Worm (Caenorhabditis elegans): Measurements from ENCODE around the gene tbx-34.

The tbx-34 gene

DNA sequence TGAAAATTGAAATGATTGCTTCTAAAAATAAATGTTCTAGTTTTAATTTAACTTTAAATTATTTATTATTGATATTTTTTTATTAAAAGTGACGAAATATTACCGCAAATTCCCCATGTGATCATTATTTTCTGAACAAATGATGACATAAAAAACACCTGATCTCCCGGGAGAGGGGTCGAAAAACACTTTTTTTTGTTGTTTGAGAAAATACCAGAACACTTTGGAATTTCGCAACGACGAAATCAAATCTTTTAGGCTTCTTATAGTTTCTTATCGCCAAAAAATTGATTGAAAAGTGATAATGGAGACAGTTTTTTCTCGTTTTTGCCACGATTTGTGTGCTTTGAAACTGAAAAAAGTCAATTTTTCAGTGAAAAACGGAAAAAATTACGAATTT, 26.3 kb upstream of the tbx-34 start:
- no peak for TF ChIP-seq zag-1 (tag; optimal IDR thresholded peaks at IDR 0.05)
- TF ChIP-seq dve-1 (tag; optimal IDR thresholded peaks at IDR 0.05; ENCODE audit: insufficient read depth), result peak; percentile 4
- TF ChIP-seq saeg-2 (GFP tag; IDR thresholded peaks at IDR 0.05), result no peak
- TF ChIP-seq hif-1 (tag; optimal IDR thresholded peaks at IDR 0.05), result no peak
- TF ChIP-seq ceh-28 (tag; optimal IDR thresholded peaks at IDR 0.05), result no peak
- no peak; the same call in 1 of the 2 replicates for TF ChIP-seq mdt-29 (GFP tag; IDR thresholded peaks at IDR 0.05)
- TF ChIP-seq nhr-11 (tag; optimal IDR thresholded peaks at IDR 0.05), result no peak
- no peak for TF ChIP-seq Y48G9A.11 (GFP tag; IDR thresholded peaks at IDR 0.05)
- peak; percentile 61 for TF ChIP-seq hlh-30 (tag; optimal IDR thresholded peaks at IDR 0.05; ENCODE audit: insufficient read depth)
- no peak for TF ChIP-seq zfp-3 (GFP tag; conservative IDR thresholded peaks at IDR 0.05)
- TF ChIP-seq rbr-2 (tag; optimal IDR thresholded peaks at IDR 0.05), result no peak
- no peak for TF ChIP-seq unc-130 (GFP tag; optimal IDR thresholded peaks at IDR 0.05)
- TF ChIP-seq nhr-28 (tag; optimal IDR thresholded peaks at IDR 0.05), result peak; percentile 50
- no peak for TF ChIP-seq mxl-2 (GFP tag; conservative IDR thresholded peaks at IDR 0.05)
- TF ChIP-seq daf-16 (GFP tag; optimal IDR thresholded peaks at IDR 0.05), result no peak
- peak; percentile 40 for TF ChIP-seq daf-16 (tag; optimal IDR thresholded peaks at IDR 0.05)
- TF ChIP-seq pqm-1 (tag; optimal IDR thresholded peaks at IDR 0.05), result no peak
- no peak for TF ChIP-seq lin-1 (GFP tag; IDR thresholded peaks at IDR 0.05)
- TF ChIP-seq lin-15B (tag; optimal IDR thresholded peaks at IDR 0.05), result no peak
- TF ChIP-seq hlh-11 (tag; optimal IDR thresholded peaks at IDR 0.05), result peak; percentile 34
- no peak for TF ChIP-seq nhr-102 (tag; optimal IDR thresholded peaks at IDR 0.05)
- TF ChIP-seq dmd-9 (GFP tag; IDR thresholded peaks at IDR 0.05), result no peak
- no peak for TF ChIP-seq gei-8 (GFP tag; optimal IDR thresholded peaks at IDR 0.05)
- TF ChIP-seq ztf-7 (tag; optimal IDR thresholded peaks at IDR 0.05), result no peak
- TF ChIP-seq nhr-77 (tag; optimal IDR thresholded peaks at IDR 0.05), result peak; percentile 62
- TF ChIP-seq unc-39 (tag; optimal IDR thresholded peaks at IDR 0.05), result no peak
- TF ChIP-seq mxl-3 (GFP tag; optimal IDR thresholded peaks at IDR 0.05), result no peak
- no peak for TF ChIP-seq lim-7 (GFP tag; IDR thresholded peaks at IDR 0.05)
- no peak for TF ChIP-seq lsy-2 (tag; optimal IDR thresholded peaks at IDR 0.05)
- no peak for TF ChIP-seq zip-2 (tag; optimal IDR thresholded peaks at IDR 0.05)
- TF ChIP-seq ceh-44 (GFP tag; IDR thresholded peaks at IDR 0.05), result no peak
- TF ChIP-seq attf-4 (tag; optimal IDR thresholded peaks at IDR 0.05), result no peak

DNA sequence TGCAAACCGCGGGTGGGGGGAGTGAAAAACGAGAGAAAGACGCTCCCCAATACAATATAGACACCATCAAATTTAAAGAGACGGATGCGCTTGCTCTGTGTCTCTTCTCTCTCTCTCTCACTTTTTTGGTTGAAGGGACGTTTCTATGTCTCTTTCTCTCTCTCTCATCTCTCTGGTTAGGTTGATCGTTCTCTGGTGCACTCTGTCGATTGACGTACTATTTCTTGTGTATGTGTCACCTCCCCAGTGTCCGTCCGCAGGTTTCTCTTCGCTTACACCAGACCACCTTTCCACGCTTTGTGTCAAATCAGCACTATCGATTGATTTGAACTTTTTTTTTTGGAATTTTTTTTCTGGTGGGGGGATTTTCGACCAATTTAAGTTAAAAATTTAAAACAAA, 25.4 kb upstream of the tbx-34 start:
- no peak for TF ChIP-seq gei-8 (GFP tag; optimal IDR thresholded peaks at IDR 0.05)
- peak; percentile 57 for TF ChIP-seq spr-1 (tag; optimal IDR thresholded peaks at IDR 0.05)
- 0 out of 2 replicates have a peak, but pooled peaks have one; percentile 47 for TF ChIP-seq tra-1 (GFP tag; IDR thresholded peaks at IDR 0.05)
- TF ChIP-seq hlh-11 (tag; optimal IDR thresholded peaks at IDR 0.05), result peak; percentile 89
- no peak for TF ChIP-seq egl-43 (GFP tag; IDR thresholded peaks at IDR 0.05)
- no peak for TF ChIP-seq nhr-76 (tag; optimal IDR thresholded peaks at IDR 0.05)
- peak; percentile 82 for TF ChIP-seq dmd-6 (GFP tag; IDR thresholded peaks at IDR 0.05)
- peak; percentile 71 for TF ChIP-seq nhr-6 (tag; optimal IDR thresholded peaks at IDR 0.05)
- peak; percentile 68; the same call in 1 of the 2 replicates for TF ChIP-seq ceh-20 (GFP tag; IDR thresholded peaks at IDR 0.05)
- peak; percentile 42 for TF ChIP-seq dpl-1 (GFP tag; optimal IDR thresholded peaks at IDR 0.05)
- no peak for TF ChIP-seq ztf-11 (tag; optimal IDR thresholded peaks at IDR 0.05)
- peak in 1 of 2 experiments; percentile 80 for TF ChIP-seq mdl-1 (tag; optimal IDR thresholded peaks at IDR 0.05)
- no peak for TF ChIP-seq F44E2.7 (GFP tag; IDR thresholded peaks at IDR 0.05)
- TF ChIP-seq ceh-28 (tag; optimal IDR thresholded peaks at IDR 0.05), result peak; percentile 69
- TF ChIP-seq rbr-2 (tag; optimal IDR thresholded peaks at IDR 0.05), result peak; percentile 46
- TF ChIP-seq nhr-11 (tag; optimal IDR thresholded peaks at IDR 0.05), result peak; percentile 14
- TF ChIP-seq ztf-7 (tag; optimal IDR thresholded peaks at IDR 0.05), result peak; percentile 6
- TF ChIP-seq unc-130 (GFP tag; optimal IDR thresholded peaks at IDR 0.05), result no peak
- peak; percentile 88 for TF ChIP-seq nhr-28 (tag; optimal IDR thresholded peaks at IDR 0.05)
- peak; percentile 94 for TF ChIP-seq dve-1 (tag; optimal IDR thresholded peaks at IDR 0.05; ENCODE audit: insufficient read depth)
- peak; percentile 35 for TF ChIP-seq pqm-1 (tag; optimal IDR thresholded peaks at IDR 0.05)
- TF ChIP-seq mes-2 (tag; optimal IDR thresholded peaks at IDR 0.05; ENCODE audit: poor library complexity, severe bottlenecking), result peak; percentile 76
- TF ChIP-seq hmg-1.1 (GFP tag; IDR thresholded peaks at IDR 0.05), result peak; percentile 69
- no peak for TF ChIP-seq Y5F2A.4 (GFP tag; optimal IDR thresholded peaks at IDR 0.05)
- peak; percentile 31; the same call in 1 of the 2 replicates for TF ChIP-seq T26A8.4 (GFP tag; IDR thresholded peaks at IDR 0.05)
- no peak for TF ChIP-seq zfp-3 (GFP tag; conservative IDR thresholded peaks at IDR 0.05)
- no peak for TF ChIP-seq zag-1 (tag; optimal IDR thresholded peaks at IDR 0.05)
- TF ChIP-seq aha-1 (tag), result peak; percentile 16
- no peak for TF ChIP-seq zfp-2 (tag; optimal IDR thresholded peaks at IDR 0.05)
- TF ChIP-seq nhr-48 (tag; optimal IDR thresholded peaks at IDR 0.05), result peak; percentile 50
